Fruit fly (Drosophila melanogaster) whole organism, embryonic: ENCODE data around the gene CG31743.

Experiments
- CG10462 ChIP-seq: fragments of 200-800 bp; sonication (Bioruptor generic); optimal IDR thresholded peaks from 2 replicates; lab custom pipeline; 2016; ENCODE audit warnings: missing biosample characterization, missing genetic modification characterization
- CG11093 ChIP-seq: fragments of 200-800 bp; sonication (Bioruptor generic); IDR thresholded peaks from 3 replicates; pipeline ENCODE4 v1.3.6; 2022; ENCODE audit warnings: missing biosample characterization, missing genetic modification characterization
- Dfd ChIP-seq, 2 experiments: fragments of >200 bp; optimal IDR thresholded peaks; 2 replicates each; lab custom pipeline; 2017; ENCODE audit warnings: missing biosample characterization in 2 of 2, missing genetic modification characterization in 2 of 2
- Hr3 ChIP-seq: fragments of 200-800 bp; sonication (Bioruptor generic); optimal IDR thresholded peaks from 3 replicates; lab custom pipeline; 2016; ENCODE audit warnings: missing biosample characterization, missing genetic modification characterization
- Nf-YA ChIP-seq: fragments of 200-800 bp; sonication (Bioruptor generic); IDR thresholded peaks from 2 replicates; pipeline ENCODE4 v1.3.6; 2022; ENCODE audit warnings: missing biosample characterization, missing genetic modification characterization
- Sox102F ChIP-seq: fragments of 200-800 bp; sonication (Bioruptor generic); optimal IDR thresholded peaks from 2 replicates; lab custom pipeline; 2018; ENCODE audit warnings: missing biosample characterization, mild to moderate bottlenecking, missing genetic modification characterization, moderate library complexity
- en ChIP-seq: fragments of 200-800 bp; sonication (Bioruptor generic); optimal IDR thresholded peaks from 2 replicates; lab custom pipeline; 2016; ENCODE audit warnings: missing biosample characterization, missing genetic modification characterization
- lmd ChIP-seq: fragments of 200-800 bp; sonication (Bioruptor generic); IDR thresholded peaks from 2 replicates; pipeline ENCODE4 v1.3.6; 2022; ENCODE audit warnings: missing biosample characterization, missing genetic modification characterization
- zf30C ChIP-seq: fragments of 200-800 bp; sonication (Bioruptor generic); optimal IDR thresholded peaks from 3 replicates; lab custom pipeline; 2018; ENCODE audit warnings: missing biosample characterization, mild to moderate bottlenecking, missing genetic modification characterization

DNA sequence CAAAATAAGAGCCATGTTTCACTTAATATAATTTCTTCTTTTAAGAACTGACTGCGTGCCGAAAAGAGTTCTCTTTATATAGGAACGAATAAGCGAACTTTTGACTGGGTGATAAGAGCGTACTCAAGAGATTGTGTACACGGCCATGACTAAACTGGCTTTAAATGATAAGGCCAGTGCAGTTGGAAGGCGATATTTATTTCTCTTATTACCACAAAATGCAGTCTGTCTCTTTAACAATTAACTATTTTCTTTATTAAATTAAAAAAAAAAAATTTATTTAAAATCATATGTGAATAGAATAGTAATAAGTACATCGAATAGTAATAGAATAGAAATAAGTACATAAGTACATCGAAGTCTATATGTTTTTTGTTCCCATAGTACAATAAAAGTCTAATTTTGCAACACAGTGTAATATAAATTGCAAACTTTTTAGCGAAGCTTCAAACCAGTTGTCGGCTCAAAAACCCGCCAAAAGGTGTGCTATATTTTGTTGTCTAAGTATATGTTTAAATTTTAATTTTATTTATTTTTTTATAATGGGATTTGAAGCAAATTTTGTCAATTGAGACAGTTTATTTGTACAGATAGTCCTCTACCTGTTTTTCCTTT lies 26.9 kb upstream of the CG31743 start, which contains the start of gene CG31810:
- TF ChIP-seq Sox102F (no peak), lmd (GFP tag; lab: Robert Waterston, UW) (no peak), en (GFP tag; lab: Kevin White, UChicago) (no peak), Hr3 (GFP tag; lab: Kevin White, UChicago) (no peak), CG10462 (GFP tag; lab: Kevin White, UChicago) (no peak), Dfd (GFP tag; optimal IDR thresholded peaks at IDR 0.05; lab: Kevin White, UChicago) (no peak), CG11093 (GFP tag; lab: Robert Waterston, UW) (no peak), Nf-YA (GFP tag; lab: Robert Waterston, UW) (no peak), zf30C (GFP tag; lab: Kevin White, UChicago) (no peak)
